Worm (Caenorhabditis elegans) whole organism, early embryonic: ENCODE measurements around the gene M163.1.

Experiments
- F13C5.2 ChIP-seq: sonication (generic microtip); optimal IDR thresholded peaks from 2 replicates; lab custom pipeline; 2017; ENCODE audit warnings: mild to moderate bottlenecking, missing genetic modification characterization, inconsistent platforms, missing compliant biosample characterization
- ama-1 ChIP-seq: fragments of 150-350 bp; optimal IDR thresholded peaks from 2 replicates; lab custom pipeline; 2014
- ceh-13 ChIP-seq: fragments of 200-800 bp; sonication (Bioruptor generic); optimal IDR thresholded peaks from 2 replicates; lab custom pipeline; 2018; ENCODE audit warnings: mild to moderate bottlenecking, missing genetic modification characterization, missing compliant biosample characterization
- ets-7 ChIP-seq: sonication (generic microtip); optimal IDR thresholded peaks from 2 replicates; lab custom pipeline; 2016; ENCODE audit warnings: missing genotype, missing genetic modification characterization, missing compliant biosample characterization
- flt-1 ChIP-seq: fragments of 200-800 bp; sonication (Bioruptor generic); IDR thresholded peaks from 2 replicates; pipeline ENCODE4 v1.3.6; 2022; ENCODE audit warnings: missing genetic modification characterization, missing compliant biosample characterization
- hmbx-1 ChIP-seq: sonication (generic microtip); optimal IDR thresholded peaks from 2 replicates; lab custom pipeline; 2016; ENCODE audit warnings: mild to moderate bottlenecking, missing genetic modification characterization, missing compliant biosample characterization
- hmg-4 ChIP-seq: fragments of 200-800 bp; sonication (Bioruptor generic); optimal IDR thresholded peaks from 2 replicates; lab custom pipeline; 2018; ENCODE audit warnings: mild to moderate bottlenecking, missing genetic modification characterization, missing compliant biosample characterization
- hnd-1 ChIP-seq: sonication (generic microtip); optimal IDR thresholded peaks from 2 replicates; lab custom pipeline; 2016; ENCODE audit warnings: missing genetic modification characterization, missing compliant biosample characterization
- scrt-1 ChIP-seq: fragments of 200-800 bp; sonication (Bioruptor generic); IDR thresholded peaks from 2 replicates; pipeline ENCODE4 v1.3.6; 2022; ENCODE audit warnings: missing genetic modification characterization, missing compliant biosample characterization
- tbx-11 ChIP-seq: fragments of 200-800 bp; sonication (Bioruptor generic); IDR thresholded peaks from 2 replicates; pipeline ENCODE4 v1.3.6; 2022; ENCODE audit warnings: missing genetic modification characterization, missing compliant biosample characterization
- tbx-37 ChIP-seq: fragments of 200-800 bp; sonication (Bioruptor generic); conservative IDR thresholded peaks from 2 replicates; pipeline ENCODE4 v1.3.6; 2022; ENCODE audit warnings: missing genetic modification reagents, missing genetic modification characterization, missing compliant biosample characterization

ce11 chrX:14513462-14513861 is 9.8 kb upstream of the M163.1 start:
- TF ChIP-seq F13C5.2 (tag; lab: Kevin White, UChicago): no peak
- TF ChIP-seq ama-1 (lab: Kevin White, UChicago): no peak
- TF ChIP-seq tbx-11: no peak
- TF ChIP-seq ceh-13 (GFP tag; lab: Kevin White, UChicago): no peak
- TF ChIP-seq hmbx-1 (tag; lab: Kevin White, UChicago): no peak
- TF ChIP-seq ets-7 (tag; lab: Kevin White, UChicago): no peak
- no peak for TF ChIP-seq hnd-1
- TF ChIP-seq tbx-37: no peak
- no peak for TF ChIP-seq flt-1 (GFP tag; lab: Robert Waterston, UW)
- TF ChIP-seq scrt-1 (GFP tag; lab: Robert Waterston, UW): no peak
- no peak for TF ChIP-seq hmg-4 (GFP tag; lab: Kevin White, UChicago)
